Fruit fly (Drosophila melanogaster) whole organism, adult: Measurements from ENCODE around the gene CG2961.

Experiments
- CG11617 ChIP-seq: fragments of 200-800 bp; sonication (Bioruptor generic); optimal IDR thresholded peaks from 2 replicates; lab custom pipeline; 2017; ENCODE audit warnings: mild to moderate bottlenecking, missing biosample characterization, missing genetic modification reagents, missing genetic modification characterization
- CG12768 ChIP-seq: fragments of 200-800 bp; sonication (Bioruptor generic); optimal IDR thresholded peaks from 2 replicates; lab custom pipeline; 2017; ENCODE audit warnings: missing biosample characterization, missing genetic modification characterization, mild to moderate bottlenecking, moderate library complexity, missing genetic modification reagents
- CG1620 ChIP-seq: fragments of 200-800 bp; sonication (Bioruptor generic); optimal IDR thresholded peaks from 2 replicates; lab custom pipeline; 2016; ENCODE audit warnings: missing biosample characterization, missing genetic modification characterization
- CG5204 ChIP-seq: fragments of 200-800 bp; sonication (Bioruptor generic); optimal IDR thresholded peaks from 2 replicates; lab custom pipeline; 2016; ENCODE audit warnings: missing biosample characterization, missing genetic modification characterization
- CG7045 ChIP-seq: fragments of 200-800 bp; sonication (Bioruptor generic); optimal IDR thresholded peaks from 2 replicates; lab custom pipeline; 2017; ENCODE audit warnings: missing biosample characterization, mild to moderate bottlenecking, missing genetic modification characterization
- CG7101 ChIP-seq: fragments of 200-800 bp; sonication (Bioruptor generic); optimal IDR thresholded peaks from 2 replicates; lab custom pipeline; 2018; ENCODE audit warnings: missing biosample characterization, mild to moderate bottlenecking, missing genetic modification characterization, moderate library complexity
- Clk ChIP-seq: fragments of 200-800 bp; sonication (Bioruptor generic); optimal IDR thresholded peaks from 2 replicates; lab custom pipeline; 2017; ENCODE audit warnings: missing biosample characterization, missing genetic modification characterization
- Crg-1 ChIP-seq: fragments of 200-800 bp; sonication (Bioruptor generic); optimal IDR thresholded peaks from 2 replicates; lab custom pipeline; 2016; ENCODE audit warnings: missing biosample characterization, missing genetic modification characterization
- Hr96 ChIP-seq: fragments of 200-800 bp; sonication (Bioruptor generic); optimal IDR thresholded peaks from 2 replicates; lab custom pipeline; 2016; ENCODE audit warnings: missing biosample characterization, missing genetic modification characterization
- Mnt ChIP-seq: fragments of 200-800 bp; sonication (Bioruptor generic); optimal IDR thresholded peaks from 2 replicates; lab custom pipeline; 2016; ENCODE audit warnings: missing biosample characterization, mild to moderate bottlenecking, missing genetic modification characterization
- kay ChIP-seq: fragments of 200-800 bp; sonication (Bioruptor generic); peaks from one replicate; lab custom pipeline; 2016; ENCODE audit warnings: missing biosample characterization, missing genetic modification characterization, borderline replicate concordance
- ovo ChIP-seq: fragments of 200-800 bp; sonication (Bioruptor generic); optimal IDR thresholded peaks from 2 replicates; lab custom pipeline; 2016; ENCODE audit warnings: missing biosample characterization, missing genetic modification characterization
- pad ChIP-seq: fragments of 200-800 bp; sonication (Bioruptor generic); optimal IDR thresholded peaks from 3 replicates; lab custom pipeline; 2017; ENCODE audit warnings: missing biosample characterization, missing genetic modification characterization, mild to moderate bottlenecking, moderate library complexity, missing genetic modification reagents

DNA sequence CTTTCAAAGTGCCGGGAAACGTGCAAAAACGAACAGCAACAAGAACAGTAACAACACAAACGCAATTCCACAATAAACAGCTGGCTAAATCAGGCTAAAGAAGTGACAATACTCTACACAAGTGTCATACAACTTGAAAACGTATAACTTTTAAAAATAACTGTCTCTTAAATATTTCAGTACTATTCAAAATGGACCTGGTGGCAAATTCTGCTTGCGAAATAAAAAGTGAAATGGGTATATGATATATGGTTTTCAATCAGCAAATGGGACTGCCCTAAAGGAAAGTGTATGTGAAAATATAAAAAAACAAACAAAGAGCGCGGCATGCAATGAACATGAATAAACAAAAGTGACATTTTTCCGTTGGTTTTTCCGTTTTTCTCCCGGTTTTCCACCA is 9.0 kb upstream of the CG2961 start:
- TF ChIP-seq CG5204 (GFP tag; lab: Kevin White, UChicago) (no peak), kay (GFP tag; lab: Kevin White, UChicago) (no peak), CG12768 (GFP tag; lab: Kevin White, UChicago) (no peak), pad (GFP tag; lab: Kevin White, UChicago) (no peak), CG11617 (GFP tag; lab: Kevin White, UChicago) (no peak), CG7101 (tag; lab: Kevin White, UChicago) (no peak), Mnt (GFP tag; lab: Kevin White, UChicago) (no peak), CG1620 (GFP tag; lab: Kevin White, UChicago) (no peak), CG7045 (GFP tag; lab: Kevin White, UChicago) (no peak), ovo (GFP tag; lab: Kevin White, UChicago) (no peak), Crg-1 (GFP tag; lab: Kevin White, UChicago) (no peak), Clk (GFP tag; lab: Kevin White, UChicago) (no peak), Hr96 (GFP tag; lab: Kevin White, UChicago) (no peak)
